Fruit fly (Drosophila melanogaster): ENCODE data around the gene CG3987.

The CG3987 gene

DNA sequence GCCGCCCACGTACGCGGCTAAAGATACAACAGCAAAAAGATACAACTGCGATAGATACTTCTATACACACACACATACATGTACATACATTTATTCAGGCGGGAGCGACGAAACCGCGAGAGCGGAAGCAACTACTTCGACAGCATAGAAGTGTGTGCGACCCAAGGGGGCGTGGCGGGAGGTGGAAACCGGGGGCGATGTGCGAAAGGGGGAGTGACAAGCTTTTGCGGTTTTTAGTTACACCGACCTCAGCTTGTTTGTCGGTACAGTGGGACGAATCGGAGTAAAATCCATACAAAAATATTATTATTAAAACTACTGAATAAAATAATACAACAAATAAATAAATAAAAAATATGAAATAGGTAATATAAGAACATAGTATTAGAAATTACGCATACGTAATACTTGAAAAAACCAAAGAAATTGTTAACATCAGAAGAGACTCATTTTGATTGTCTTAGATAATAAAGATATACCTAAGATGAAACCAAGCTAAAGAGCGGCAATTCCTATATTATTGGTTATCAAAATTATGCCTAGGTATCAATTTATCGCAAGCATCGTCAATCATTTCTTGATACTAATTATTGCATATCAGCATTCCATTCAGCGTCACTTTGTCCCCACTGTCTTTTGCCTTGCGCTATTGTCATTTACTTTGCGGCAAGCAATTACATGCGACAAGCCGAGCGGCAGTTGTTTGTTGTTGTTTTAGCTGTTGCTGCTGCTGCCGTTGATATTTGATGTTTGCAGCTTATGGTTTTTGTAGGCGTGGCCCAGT lies 10.9 kb upstream of the CG3987 start (continued):
- TF ChIP-seq zfh1 (GFP tag; IDR thresholded peaks at IDR 0.05): peak; percentile 9; the same call in 1 of the 3 replicates
- TF ChIP-seq cad (GFP tag; optimal IDR thresholded peaks at IDR 0.05): no peak
- no peak for TF ChIP-seq CTCF (GFP tag; optimal IDR thresholded peaks at IDR 0.05)
- no peak for TF ChIP-seq otp (GFP tag; IDR thresholded peaks at IDR 0.05)
- peak; percentile 68 for TF ChIP-seq BtbVII (GFP tag; optimal IDR thresholded peaks at IDR 0.05)
- TF ChIP-seq CG12155 (GFP tag; optimal IDR thresholded peaks at IDR 0.05): no peak
- no peak for TF ChIP-seq CG11723 (GFP tag; optimal IDR thresholded peaks at IDR 0.05)
- TF ChIP-seq bigmax (GFP tag; optimal IDR thresholded peaks at IDR 0.05): no peak
- TF ChIP-seq H2.0 (GFP tag; IDR thresholded peaks at IDR 0.05): no peak
- no peak for TF ChIP-seq CG3995 (GFP tag; optimal IDR thresholded peaks at IDR 0.05)
- no peak for TF ChIP-seq CkIIα-i1 (GFP tag; IDR thresholded peaks at IDR 0.05)
- TF ChIP-seq CG3407 (GFP tag; optimal IDR thresholded peaks at IDR 0.05): no peak
- peak; percentile 61 for TF ChIP-seq dmrt99B (tag; optimal IDR thresholded peaks at IDR 0.05)
- no peak for TF ChIP-seq CG34422 (GFP tag; IDR thresholded peaks at IDR 0.05)
- no peak for TF ChIP-seq CG4820 (GFP tag; optimal IDR thresholded peaks at IDR 0.05)
- TF ChIP-seq Gug (GFP tag; IDR thresholded peaks at IDR 0.05): no peak
- no peak for TF ChIP-seq Gsc (GFP tag; IDR thresholded peaks at IDR 0.05)
- peak; percentile 14 for TF ChIP-seq CG1233 (GFP tag; optimal IDR thresholded peaks at IDR 0.05)
- peak; percentile 6 for TF ChIP-seq CG2875 (GFP tag; optimal IDR thresholded peaks at IDR 0.05)
- TF ChIP-seq zf30C (GFP tag; optimal IDR thresholded peaks at IDR 0.05): no peak
- TF ChIP-seq Fer3 (tag; optimal IDR thresholded peaks at IDR 0.05): peak; percentile 14
- TF ChIP-seq ap (GFP tag; IDR thresholded peaks at IDR 0.05): no peak
- TF ChIP-seq cg (GFP tag; optimal IDR thresholded peaks at IDR 0.05): peak; percentile 54
- no peak for TF ChIP-seq Six4 (GFP tag; optimal IDR thresholded peaks at IDR 0.05)
- no peak for TF ChIP-seq repo (GFP tag; optimal IDR thresholded peaks at IDR 0.05)
- TF ChIP-seq CG13287 (GFP tag; IDR thresholded peaks at IDR 0.05; ENCODE audit: partially characterized antibody): peak; percentile 29; the same call in 1 of the 2 replicates
- TF ChIP-seq cato (GFP tag; optimal IDR thresholded peaks at IDR 0.05; ENCODE audit: borderline replicate concordance): no peak
- no peak for TF ChIP-seq fu2 (GFP tag; optimal IDR thresholded peaks at IDR 0.05)
- no peak for TF ChIP-seq chif (GFP tag; optimal IDR thresholded peaks at IDR 0.05)
- TF ChIP-seq CG14441 (GFP tag; IDR thresholded peaks at IDR 0.05): peak; percentile 32; the same call in 1 of the 2 replicates
- no peak for TF ChIP-seq CG11695 (GFP tag; IDR thresholded peaks at IDR 0.05)
- TF ChIP-seq scrt (GFP tag; optimal IDR thresholded peaks at IDR 0.05): no peak
- no peak for TF ChIP-seq CG2202 (tag; optimal IDR thresholded peaks at IDR 0.05)
- TF ChIP-seq NFAT (GFP tag; IDR thresholded peaks at IDR 0.05): 0 out of 2 replicates have a peak, but pooled peaks have one; percentile 30
- TF ChIP-seq sens (GFP tag): peak; percentile 59
- no peak for TF ChIP-seq CG2116 (GFP tag; optimal IDR thresholded peaks at IDR 0.05)
- TF ChIP-seq PHDP (tag; optimal IDR thresholded peaks at IDR 0.05): no peak
- peak; percentile 34 for TF ChIP-seq CG18599 (GFP tag; optimal IDR thresholded peaks at IDR 0.05)
- no peak for TF ChIP-seq CG10959 (GFP tag; IDR thresholded peaks at IDR 0.05)
- TF ChIP-seq disco-r (GFP tag; optimal IDR thresholded peaks at IDR 0.05): no peak
- TF ChIP-seq CG5953 (GFP tag; IDR thresholded peaks at IDR 0.05): no peak
- no peak for TF ChIP-seq CG11560 (tag; IDR thresholded peaks at IDR 0.05)
- TF ChIP-seq Med (GFP tag): peak; percentile 57
- no peak for TF ChIP-seq CG2129 (GFP tag; IDR thresholded peaks at IDR 0.05; ENCODE audit: partially characterized antibody)
- TF ChIP-seq CG17328 (GFP tag; IDR thresholded peaks at IDR 0.05): 0 out of 2 replicates have a peak, but pooled peaks have one; percentile 15
- TF ChIP-seq CG30431 (GFP tag; optimal IDR thresholded peaks at IDR 0.05): peak; percentile 4
- TF ChIP-seq CG4617 (GFP tag; optimal IDR thresholded peaks at IDR 0.05; ENCODE audit: borderline replicate concordance): no peak
- TF ChIP-seq Nf-YC (tag; optimal IDR thresholded peaks at IDR 0.05): peak; percentile 43
- TF ChIP-seq pum (GFP tag; optimal IDR thresholded peaks at IDR 0.05): no peak
- no peak for TF ChIP-seq Deaf1 (tag; optimal IDR thresholded peaks at IDR 0.05)
- TF ChIP-seq CG8388 (GFP tag; optimal IDR thresholded peaks at IDR 0.05): peak; percentile 36

Data from whole organism, embryonic.